Worm (Caenorhabditis elegans): Measurements from ENCODE around the gene fbxc-19.
"Not testable (repeated sequence)": the region's sequence is repeated elsewhere in the genome, so short reads cannot be mapped to it uniquely, and the experiment has no call there.

ce11 chrII:1861285-1861793 is 41.1 kb downstream of the fbxc-19 start, which contains the start of gene C16C4.18:
- TF ChIP-seq aly-2 (tag; optimal IDR thresholded peaks at IDR 0.05); skn-1 (tag; optimal IDR thresholded peaks at IDR 0.05); ZK546.5 (tag; optimal IDR thresholded peaks at IDR 0.05); R02D3.7 (tag; optimal IDR thresholded peaks at IDR 0.05); lin-39 (tag; optimal IDR thresholded peaks at IDR 0.05); unc-62 (GFP tag; optimal IDR thresholded peaks at IDR 0.05 in 1 of 2); unc-62 (tag; optimal IDR thresholded peaks at IDR 0.05); ceh-82 (tag; optimal IDR thresholded peaks at IDR 0.05); ama-1 (optimal IDR thresholded peaks at IDR 0.05): not testable (repeated sequence)
